Worm (Caenorhabditis elegans) whole organism, early embryonic: Measurements from ENCODE around the gene srg-8.

Experiments
- F13C5.2 ChIP-seq: sonication (generic microtip); optimal IDR thresholded peaks from 2 replicates; lab custom pipeline; 2017; ENCODE audit warnings: mild to moderate bottlenecking, missing genetic modification characterization, inconsistent platforms, missing compliant biosample characterization
- ama-1 ChIP-seq: fragments of 150-350 bp; optimal IDR thresholded peaks from 2 replicates; lab custom pipeline; 2014
- ceh-13 ChIP-seq: fragments of 200-800 bp; sonication (Bioruptor generic); optimal IDR thresholded peaks from 2 replicates; lab custom pipeline; 2018; ENCODE audit warnings: mild to moderate bottlenecking, missing genetic modification characterization, missing compliant biosample characterization
- ets-7 ChIP-seq: sonication (generic microtip); optimal IDR thresholded peaks from 2 replicates; lab custom pipeline; 2016; ENCODE audit warnings: missing genotype, missing genetic modification characterization, missing compliant biosample characterization
- flt-1 ChIP-seq: fragments of 200-800 bp; sonication (Bioruptor generic); IDR thresholded peaks from 2 replicates; pipeline ENCODE4 v1.3.6; 2022; ENCODE audit warnings: missing genetic modification characterization, missing compliant biosample characterization
- hmg-4 ChIP-seq: fragments of 200-800 bp; sonication (Bioruptor generic); optimal IDR thresholded peaks from 2 replicates; lab custom pipeline; 2018; ENCODE audit warnings: mild to moderate bottlenecking, missing genetic modification characterization, missing compliant biosample characterization
- pes-1 ChIP-seq: fragments of 200-800 bp; sonication (Bioruptor generic); IDR thresholded peaks from 2 replicates; pipeline ENCODE4 v1.3.6; 2022; ENCODE audit warnings: missing genetic modification reagents, missing genetic modification characterization, missing compliant biosample characterization
- tbx-11 ChIP-seq: fragments of 200-800 bp; sonication (Bioruptor generic); IDR thresholded peaks from 2 replicates; pipeline ENCODE4 v1.3.6; 2022; ENCODE audit warnings: missing genetic modification characterization, missing compliant biosample characterization
- tra-4 ChIP-seq: sonication (generic microtip); optimal IDR thresholded peaks from 2 replicates; lab custom pipeline; 2017; ENCODE audit warnings: missing genetic modification characterization, missing compliant biosample characterization

- TF ChIP-seq ama-1 (lab: Kevin White, UChicago), result no peak
- TF ChIP-seq tra-4, result no peak
- TF ChIP-seq hmg-4, result no peak
- no peak for TF ChIP-seq tbx-11 (GFP tag; lab: Robert Waterston, UW)
- no peak for TF ChIP-seq ceh-13 (GFP tag; lab: Kevin White, UChicago)
- TF ChIP-seq pes-1 (GFP tag; lab: Robert Waterston, UW), result no peak
- TF ChIP-seq flt-1 (GFP tag; lab: Robert Waterston, UW), result no peak
- TF ChIP-seq ets-7 (tag; lab: Kevin White, UChicago), result no peak
- no peak for TF ChIP-seq F13C5.2
Observed at ce11 chrIII:6256675-6257074, 2.0 kb upstream of the srg-8 start, which contains the start of gene srg-9.
